Worm (Caenorhabditis elegans) whole organism, L1 larva: ENCODE data around the gene F44E5.1.
A peak's percentile ranks its signal among the peaks of the same experiment; 100 is the strongest.

Experiments
- alr-1 ChIP-seq: fragments of 200-800 bp; sonication (Bioruptor generic); optimal IDR thresholded peaks from 2 replicates; lab custom pipeline; 2018; ENCODE audit warnings: borderline replicate concordance, mild to moderate bottlenecking, missing genetic modification characterization, missing compliant biosample characterization
- ama-1 ChIP-seq: fragments of 150-350 bp; optimal IDR thresholded peaks from 2 replicates; lab custom pipeline; 2014
- mab-9 ChIP-seq: fragments of 200-800 bp; sonication (Bioruptor generic); IDR thresholded peaks from 2 replicates; pipeline ENCODE4 v1.3.6; 2022; ENCODE audit warnings: missing genetic modification reagents, missing genetic modification characterization, missing compliant biosample characterization
- nhr-20 ChIP-seq: sonication (generic microtip); optimal IDR thresholded peaks from 2 replicates; lab custom pipeline; 2016; ENCODE audit warnings: mild to moderate bottlenecking, missing genetic modification characterization, missing compliant biosample characterization

ce11 chrII:11761806-11762512, 12.4 kb downstream of the F44E5.1 start:
- TF ChIP-seq ama-1 (peak; percentile 98), nhr-20 (tag; lab: Kevin White, UChicago) (peak; percentile 57), alr-1 (no peak), mab-9 (GFP tag; lab: Robert Waterston, UW) (peak; percentile 68)
